Worm (Caenorhabditis elegans) whole organism, L4/young adult: ENCODE measurements around the gene Y39A1A.27.

Source experiments
- W03F9.2 ChIP-seq: fragments of 150-350 bp; optimal IDR thresholded peaks from 2 replicates; lab custom pipeline; 2014; ENCODE audit warnings: missing biosample characterization, missing genetic modification characterization
- dao-5 ChIP-seq: sonication (generic microtip); optimal IDR thresholded peaks from 2 replicates; lab custom pipeline; 2016; ENCODE audit warnings: missing genotype, missing genetic modification characterization, moderate library complexity, missing compliant biosample characterization
- him-1 ChIP-seq: sonication (generic microtip); optimal IDR thresholded peaks from 2 replicates; lab custom pipeline; 2016; ENCODE audit warnings: missing genotype, missing genetic modification reagents, missing genetic modification characterization, missing compliant biosample characterization

Y39A1A.27 gene

DNA sequence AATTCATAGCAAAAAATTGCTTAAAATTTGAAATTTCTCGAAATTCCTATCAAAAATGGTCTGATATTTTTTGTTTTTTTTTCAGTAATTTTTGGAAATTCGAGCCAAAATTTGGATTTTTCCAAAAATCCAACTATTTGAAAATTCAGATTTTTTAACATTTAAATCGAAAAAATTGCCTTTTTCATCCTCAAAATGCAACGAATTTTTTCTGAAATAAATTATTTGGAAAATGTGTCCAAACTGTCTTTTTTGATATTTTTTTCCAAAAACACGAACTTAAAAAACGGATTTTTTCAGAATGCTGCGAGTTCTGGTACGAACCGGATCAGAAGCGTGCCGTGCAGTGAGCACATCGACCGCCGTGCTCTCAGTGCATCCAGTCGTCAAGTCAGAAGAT, 23.6 kb upstream of the Y39A1A.27 start, which contains the start of gene mrpl-22:
TSS of gene mrpl-22 (plus strand) at position 301 of the 400 bp plus-strand sequence.
- TF ChIP-seq him-1 (tag; lab: Kevin White, UChicago) (no peak), W03F9.2 (no peak), dao-5 (tag; lab: Kevin White, UChicago) (no peak)

DNA sequence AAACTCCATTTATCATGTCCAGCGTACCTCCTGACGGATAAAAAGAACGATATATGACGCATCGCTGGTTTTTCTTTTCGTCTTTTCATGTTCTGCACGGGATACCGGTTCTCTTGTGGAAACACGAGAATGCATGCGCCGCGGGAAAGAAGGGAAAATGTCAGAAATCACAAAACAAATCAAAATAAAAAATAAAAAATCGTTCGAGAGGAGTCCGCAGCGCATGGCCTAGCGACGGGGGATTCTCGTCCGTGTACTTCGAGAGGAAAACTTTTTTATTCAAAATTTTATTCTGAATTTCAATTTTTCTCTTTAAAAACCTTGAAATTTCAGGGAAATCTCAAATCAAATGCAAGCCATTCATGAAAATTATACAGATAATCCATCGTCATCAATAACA, 17.6 kb upstream of the Y39A1A.27 start, which contains the start of the genes lron-10 and hpr-9:
TSS of gene lron-10 (minus strand) at position 162 of the 400 bp plus-strand sequence.
TSS of gene hpr-9 (plus strand) at position 344 of the 400 bp plus-strand sequence.
- peak; percentile 78 for TF ChIP-seq him-1 (tag; lab: Kevin White, UChicago)
- peak; percentile 78 for TF ChIP-seq W03F9.2
- TF ChIP-seq dao-5 (tag; lab: Kevin White, UChicago) = no peak

DNA sequence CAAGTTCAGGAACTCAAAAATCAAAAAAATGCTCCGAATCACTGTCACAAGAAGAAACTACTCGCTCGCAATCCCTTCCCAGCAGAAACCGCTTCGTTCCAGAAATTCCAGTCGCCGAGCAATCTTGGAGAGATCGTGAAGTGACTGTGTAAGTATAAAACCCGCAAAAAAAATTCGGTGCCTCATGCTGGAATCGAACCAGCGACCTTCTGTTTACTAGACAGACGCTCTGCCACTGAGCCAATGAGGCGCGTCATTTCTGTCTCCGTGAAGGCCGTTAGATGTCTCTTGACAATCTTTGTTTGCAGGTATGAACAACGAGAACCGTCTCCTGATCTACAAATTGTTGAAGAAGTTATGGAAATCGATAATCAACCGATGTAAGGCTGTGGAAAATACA, 14.2 kb upstream of the Y39A1A.27 start:
- peak; percentile 21 for TF ChIP-seq dao-5 (tag; lab: Kevin White, UChicago)
- TF ChIP-seq him-1 (tag; lab: Kevin White, UChicago) = peak; percentile 45
- peak; percentile 5 for TF ChIP-seq W03F9.2

DNA sequence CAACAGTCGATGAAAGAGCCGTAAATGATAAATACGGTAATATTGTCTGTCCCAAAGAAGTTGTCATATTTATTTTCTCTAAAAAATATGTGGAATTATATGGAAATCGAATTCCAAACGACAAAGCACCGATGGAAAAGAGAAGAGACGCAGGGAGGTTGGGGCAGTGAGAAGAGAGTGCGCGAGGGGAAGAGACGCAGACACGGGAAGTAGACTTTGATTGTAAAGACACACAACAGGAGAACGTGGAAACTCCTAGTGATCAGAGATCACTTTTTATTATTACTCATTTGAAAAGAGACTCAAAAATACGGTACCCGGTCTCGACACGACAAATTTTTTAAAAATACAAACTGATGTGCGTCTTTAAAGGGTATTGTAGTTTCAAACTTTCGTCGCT, 10.4 kb upstream of the Y39A1A.27 start:
- TF ChIP-seq him-1 (tag; lab: Kevin White, UChicago) (no peak), dao-5 (tag; lab: Kevin White, UChicago) (no peak), W03F9.2 (no peak)

DNA sequence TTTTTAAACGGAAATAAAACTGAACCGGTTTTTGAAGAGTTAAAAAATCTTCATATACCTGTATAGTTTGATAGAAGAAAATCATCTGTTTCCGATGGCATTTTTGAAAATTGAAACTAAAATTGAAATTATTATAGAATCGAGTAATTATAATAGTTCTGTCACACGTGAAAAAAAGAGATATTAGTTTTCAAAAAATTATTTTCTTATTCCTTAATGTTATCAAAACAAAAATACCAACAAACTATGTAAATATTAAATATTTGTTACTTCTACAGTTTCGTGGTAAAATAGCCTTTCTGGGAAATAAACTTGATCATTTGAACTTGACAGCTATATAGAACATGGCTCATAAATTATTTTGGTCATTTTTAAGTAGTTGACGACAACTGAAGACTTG, 9.7 kb upstream of the Y39A1A.27 start, which contains the start of gene swt-4:
TSS of gene swt-4 (minus strand) at position 101 of the 400 bp plus-strand sequence.
- no peak for TF ChIP-seq him-1 (tag; lab: Kevin White, UChicago)
- TF ChIP-seq dao-5 (tag; lab: Kevin White, UChicago) = no peak
- TF ChIP-seq W03F9.2 = no peak

DNA sequence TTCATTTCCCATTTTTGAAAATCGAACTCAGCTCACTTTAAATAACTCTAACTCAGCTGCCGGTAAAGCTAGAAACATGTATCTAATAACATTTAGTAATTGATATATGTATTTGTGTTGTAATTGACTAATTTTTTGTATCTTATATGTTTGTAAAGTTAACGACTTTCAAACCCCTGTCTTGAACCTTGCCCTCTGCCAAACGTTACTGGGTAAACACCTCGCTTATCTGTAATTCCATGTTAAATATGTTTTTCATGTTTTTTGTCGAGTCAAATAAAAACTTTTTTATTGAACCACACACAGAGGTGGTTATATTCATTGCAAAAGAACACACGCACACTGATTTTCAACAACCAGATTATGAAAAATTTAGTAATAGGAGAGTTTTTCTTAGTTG, 9.0 kb upstream of the Y39A1A.27 start:
- no peak for TF ChIP-seq W03F9.2
- no peak for TF ChIP-seq dao-5 (tag; lab: Kevin White, UChicago)
- no peak for TF ChIP-seq him-1 (tag; lab: Kevin White, UChicago)

DNA sequence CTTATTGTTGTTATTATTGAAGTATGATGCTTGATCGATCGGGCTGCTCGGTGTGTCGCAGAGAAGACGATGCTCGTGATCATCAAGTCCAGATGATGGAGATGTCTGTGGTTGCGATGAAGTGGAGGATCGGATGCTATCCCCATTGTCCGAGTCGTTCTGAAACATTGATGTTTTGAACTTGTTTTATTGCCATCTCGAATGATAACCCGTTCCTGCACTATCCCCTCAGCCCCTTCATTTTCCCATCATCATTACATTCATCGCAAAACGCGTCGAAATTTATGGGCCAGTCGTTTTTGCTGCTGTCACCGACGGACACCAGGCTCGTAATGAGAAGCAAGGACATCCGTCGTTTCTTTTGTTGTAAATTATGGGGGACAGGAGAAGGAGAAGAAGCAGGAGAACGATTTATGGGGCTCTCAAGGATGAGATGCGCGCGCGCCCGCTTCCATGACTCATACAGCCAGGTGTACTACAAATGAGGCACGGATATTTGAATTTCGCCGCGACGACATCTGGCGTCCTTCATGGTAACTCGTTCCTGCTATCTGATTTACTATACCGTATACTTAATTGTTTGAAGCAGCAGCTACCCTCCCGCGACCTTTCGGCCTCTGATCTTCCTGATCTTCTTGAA, 6.8 kb upstream of the Y39A1A.27 start:
- no peak for TF ChIP-seq W03F9.2

DNA sequence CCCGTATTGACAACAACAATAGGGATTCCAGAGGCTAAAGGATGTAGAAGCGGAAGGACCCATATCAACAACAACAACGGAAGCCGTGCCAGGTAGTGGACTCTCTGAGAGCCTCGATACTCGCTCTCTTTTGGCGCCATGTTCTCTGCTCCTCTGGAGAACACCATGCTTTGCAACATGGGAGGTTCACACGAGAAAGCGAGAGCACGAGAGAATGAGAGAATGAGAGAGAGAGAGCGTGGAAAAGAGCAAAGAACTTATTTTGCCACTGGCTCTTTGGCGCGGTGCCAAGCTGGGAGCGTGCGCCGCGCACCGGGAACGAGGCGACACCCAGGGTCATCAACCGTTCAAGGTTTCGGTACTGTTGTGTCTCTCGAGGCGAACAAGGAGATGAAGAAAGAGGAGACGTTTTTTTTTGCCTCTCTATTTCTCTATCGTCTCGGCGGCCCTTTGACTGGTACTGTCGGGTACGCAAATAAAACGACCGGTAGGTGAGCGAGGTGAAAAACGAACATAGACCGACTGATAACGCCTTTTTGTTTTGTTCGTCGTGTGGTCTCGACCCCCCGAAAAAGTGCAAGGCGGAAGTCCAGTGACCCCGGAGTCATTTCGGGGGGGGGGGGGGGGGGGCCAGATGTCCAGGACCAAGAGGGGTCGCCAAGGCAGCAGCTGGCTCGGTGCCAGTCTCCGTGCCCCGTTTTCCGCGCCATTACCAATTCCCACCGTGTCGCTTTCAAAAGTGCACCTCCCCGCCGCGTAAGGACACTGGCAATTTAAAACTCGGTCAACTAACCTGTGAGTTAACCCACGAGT, 6.0 kb upstream of the Y39A1A.27 start, which contains the start of gene Y39A1A.10:
TSS of gene Y39A1A.10 (plus strand) at position 139 of the 813 bp plus-strand sequence.
- TF ChIP-seq W03F9.2 = no peak
- no peak for TF ChIP-seq him-1 (tag; lab: Kevin White, UChicago)
- no peak for TF ChIP-seq dao-5 (tag; lab: Kevin White, UChicago)

DNA sequence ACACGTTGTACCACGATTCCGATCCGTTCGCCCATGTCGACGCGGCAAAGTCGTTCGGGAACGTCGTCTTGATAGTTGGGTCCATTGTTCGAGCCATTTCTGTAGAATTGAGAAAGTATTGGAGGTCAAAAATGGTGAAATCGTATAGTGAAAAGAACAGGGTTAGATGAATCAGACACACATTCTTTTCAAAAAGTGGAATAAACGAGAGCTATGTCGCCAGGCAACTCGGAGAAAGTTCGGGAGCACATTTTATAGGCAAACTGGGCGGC, 5.4 kb upstream of the Y39A1A.27 start, which contains the start of gene Y39A1A.9:
TSS of gene Y39A1A.9 (minus strand) at position 99 of the 272 bp plus-strand sequence.
- TF ChIP-seq him-1 (tag; lab: Kevin White, UChicago) (no peak), W03F9.2 (no peak), dao-5 (tag; lab: Kevin White, UChicago) (no peak)

DNA sequence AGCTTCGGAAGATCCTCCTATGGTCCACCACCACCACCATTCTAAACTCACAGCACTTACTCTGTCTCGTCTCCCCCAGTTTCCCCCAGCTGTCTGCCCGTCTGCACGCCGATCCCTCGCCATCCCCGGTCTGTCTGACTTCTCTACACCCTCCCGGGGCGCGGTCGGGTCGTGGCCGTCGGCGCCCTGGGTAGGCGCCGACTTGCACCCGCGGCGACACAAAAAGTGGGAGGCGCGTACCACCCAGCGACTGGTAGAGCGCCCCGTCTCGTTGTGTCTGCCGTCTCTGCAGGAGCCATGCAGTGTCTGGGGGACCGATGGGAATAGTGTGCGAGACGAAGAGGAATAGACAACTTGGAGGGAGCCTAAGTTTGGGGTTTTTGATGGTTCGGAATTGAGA, 4.7 kb upstream of the Y39A1A.27 start:
- TF ChIP-seq dao-5 (tag; lab: Kevin White, UChicago) = peak; percentile 64
- TF ChIP-seq W03F9.2 = no peak
- no peak for TF ChIP-seq him-1 (tag; lab: Kevin White, UChicago)

DNA sequence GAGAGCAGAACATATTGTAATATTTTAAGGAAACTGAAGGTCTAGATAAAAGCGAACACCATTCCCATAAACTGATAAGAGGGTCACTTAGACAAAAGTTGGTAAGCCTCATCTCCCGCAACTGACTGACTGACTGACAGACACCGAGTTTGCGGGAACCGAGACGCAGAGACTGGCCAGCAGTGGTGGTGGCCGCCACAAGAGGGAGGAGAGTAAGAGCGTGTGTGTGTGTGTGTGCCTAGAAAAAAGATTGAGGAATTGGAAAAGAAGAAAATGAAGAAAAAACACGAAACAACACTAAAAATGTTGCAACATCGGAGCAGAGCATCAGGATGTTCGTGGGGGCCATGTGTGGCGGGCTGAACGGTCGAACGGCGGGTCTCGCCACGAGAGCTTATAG, 4.2 kb upstream of the Y39A1A.27 start:
- TF ChIP-seq W03F9.2 (no peak), him-1 (tag; lab: Kevin White, UChicago) (no peak), dao-5 (tag; lab: Kevin White, UChicago) (no peak)

DNA sequence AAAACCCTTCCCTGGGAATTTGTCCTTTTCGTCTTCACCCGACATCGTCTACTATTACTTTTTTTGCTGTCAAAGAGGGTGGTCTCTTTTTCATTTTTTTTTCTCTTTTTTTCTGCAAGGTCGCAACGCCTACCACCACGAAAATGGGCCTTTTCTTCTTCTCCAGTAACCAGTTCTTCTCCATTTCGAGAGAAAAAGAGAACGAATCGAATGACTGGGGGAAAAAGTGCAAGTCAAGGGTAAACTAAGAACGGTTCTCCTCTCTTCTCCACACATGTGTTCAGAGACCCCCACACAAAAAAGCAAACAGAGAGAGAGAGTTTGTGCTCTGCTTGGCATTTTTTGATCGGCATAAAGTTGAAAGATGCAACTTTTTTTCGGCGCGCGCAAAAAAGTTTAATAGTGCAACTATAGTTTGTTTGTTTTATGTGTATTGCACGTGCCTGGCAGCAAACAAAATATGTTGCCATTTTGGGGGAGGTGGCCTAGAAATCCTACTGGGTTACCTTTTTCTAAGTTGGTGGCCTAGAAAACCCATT, 2.2 kb upstream of the Y39A1A.27 start:
- TF ChIP-seq dao-5 (tag; lab: Kevin White, UChicago) (no peak), him-1 (tag; lab: Kevin White, UChicago) (no peak)

DNA sequence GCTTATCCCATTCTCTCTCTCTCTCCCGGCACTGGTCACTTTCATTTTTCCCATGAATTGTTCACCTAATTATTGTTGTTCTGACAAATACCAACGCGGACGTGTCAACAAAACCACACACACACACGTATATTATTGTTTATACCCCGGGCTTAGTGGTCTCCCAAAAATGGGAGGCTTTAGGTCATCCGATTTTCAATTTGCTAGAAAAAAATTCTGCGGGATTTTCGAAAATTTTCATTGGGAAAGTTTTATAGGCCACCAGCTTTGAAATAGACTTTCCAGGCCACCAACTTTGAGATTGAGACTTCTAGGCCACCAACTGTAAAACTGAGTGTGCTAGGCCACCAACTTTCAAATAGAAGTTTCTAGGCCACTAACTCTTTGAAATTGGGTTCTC, 838 bp upstream of the Y39A1A.27 start:
- TF ChIP-seq him-1 (tag; lab: Kevin White, UChicago) (no peak), W03F9.2 (no peak), dao-5 (tag; lab: Kevin White, UChicago) (no peak)

DNA sequence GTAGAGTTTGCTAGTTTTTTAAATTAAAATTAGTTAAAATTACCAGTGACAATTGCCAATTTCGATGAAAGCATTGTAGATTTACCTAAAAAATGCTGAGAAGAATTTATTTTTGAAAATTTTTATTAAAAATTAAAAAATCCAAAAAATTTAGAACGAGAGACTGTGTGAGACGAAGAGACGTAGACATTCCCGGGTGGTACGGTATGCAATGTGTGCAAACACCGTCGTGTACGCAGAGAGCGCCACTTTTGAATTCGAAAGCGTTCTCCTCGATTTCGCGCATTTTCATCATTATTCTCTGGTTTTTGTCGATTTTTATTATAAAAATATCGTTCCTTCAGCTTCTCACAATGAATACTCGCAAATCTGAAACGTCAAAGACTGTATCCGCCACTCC, 4.0 kb downstream of the Y39A1A.27 start, which contains the start of the genes dhs-11 and orc-1:
TSS of gene dhs-11 (minus strand) at position 85 of the 400 bp plus-strand sequence.
TSS of gene orc-1 (plus strand) at position 349 of the 400 bp plus-strand sequence.
- TF ChIP-seq dao-5 (tag; lab: Kevin White, UChicago) = no peak
- TF ChIP-seq W03F9.2 = peak; percentile 70
